Fruit fly (Drosophila melanogaster) whole organism, embryonic: ENCODE results near the gene CG9733.
A peak's percentile ranks its signal among the peaks of the same experiment; 100 is the strongest.

Experiments used
- Atf3 ChIP-seq: fragments of 200-800 bp; sonication (Bioruptor generic); optimal IDR thresholded peaks from 3 replicates; lab custom pipeline; 2016; ENCODE audit warnings: missing biosample characterization, missing genetic modification characterization
- BEAF-32 ChIP-seq: fragments of 200-800 bp; sonication (Bioruptor generic); optimal IDR thresholded peaks from 3 replicates; lab custom pipeline; 2017; ENCODE audit warnings: missing biosample characterization, missing genetic modification characterization, mild to moderate bottlenecking, moderate library complexity, missing genetic modification reagents
- Bgb ChIP-seq: fragments of 200-800 bp; sonication (Bioruptor generic); IDR thresholded peaks from 2 replicates; pipeline ENCODE4 v1.3.6; 2022; ENCODE audit warnings: missing biosample characterization, missing genetic modification characterization; ENCODE audit not compliant: partially characterized antibody
- CG10274 ChIP-seq: fragments of 200-800 bp; sonication (Bioruptor generic); optimal IDR thresholded peaks from 3 replicates; lab custom pipeline; 2017; ENCODE audit warnings: missing biosample characterization, mild to moderate bottlenecking, missing genetic modification characterization
- CG10959 ChIP-seq: fragments of 200-800 bp; sonication (Bioruptor generic); IDR thresholded peaks from 2 replicates; pipeline ENCODE4 v1.3.6; 2022; ENCODE audit warnings: missing biosample characterization, missing genetic modification characterization
- CG12391 ChIP-seq: fragments of 200-800 bp; sonication (Bioruptor generic); optimal IDR thresholded peaks from 3 replicates; lab custom pipeline; 2018; ENCODE audit warnings: missing biosample characterization, mild to moderate bottlenecking, missing genetic modification characterization, moderate library complexity
- CG14050 ChIP-seq: fragments of 200-800 bp; sonication (Bioruptor generic); IDR thresholded peaks from 3 replicates; pipeline ENCODE4 v1.3.6; 2022; ENCODE audit warnings: missing biosample characterization, missing genetic modification characterization
- CG1603 ChIP-seq: fragments of 200-800 bp; sonication (Bioruptor generic); optimal IDR thresholded peaks from 2 replicates; lab custom pipeline; 2019; ENCODE audit warnings: missing biosample characterization, mild to moderate bottlenecking, missing genetic modification characterization, moderate library complexity
- CG18476 ChIP-seq: fragments of 200-800 bp; sonication (Bioruptor generic); optimal IDR thresholded peaks from 2 replicates; lab custom pipeline; 2016; ENCODE audit warnings: missing biosample characterization, mild to moderate bottlenecking, missing genetic modification characterization
- CG18619 ChIP-seq: fragments of 200-800 bp; sonication (Bioruptor generic); optimal IDR thresholded peaks from 3 replicates; lab custom pipeline; 2017; ENCODE audit warnings: missing biosample characterization, mild to moderate bottlenecking, missing genetic modification characterization
- CG2712 ChIP-seq: fragments of 200-800 bp; optimal IDR thresholded peaks from 3 replicates; lab custom pipeline; 2019; ENCODE audit warnings: missing biosample characterization, mild to moderate bottlenecking, missing genetic modification characterization, moderate library complexity
- CG3163 ChIP-seq: fragments of 200-800 bp; sonication (Bioruptor generic); optimal IDR thresholded peaks from 3 replicates; lab custom pipeline; 2016; ENCODE audit warnings: missing biosample characterization, missing genetic modification characterization
- CG3995 ChIP-seq: fragments of 200-800 bp; sonication (Bioruptor generic); optimal IDR thresholded peaks from 3 replicates; lab custom pipeline; 2016; ENCODE audit warnings: missing biosample characterization, missing genetic modification characterization
- CG4854 ChIP-seq: fragments of 200-800 bp; sonication (Bioruptor generic); optimal IDR thresholded peaks from 2 replicates; lab custom pipeline; 2016; ENCODE audit warnings: missing biosample characterization, missing genetic modification characterization, inconsistent platforms
- CG5180 ChIP-seq: fragments of 200-800 bp; sonication (Bioruptor generic); optimal IDR thresholded peaks from 3 replicates; lab custom pipeline; 2017; ENCODE audit warnings: missing biosample characterization, missing genetic modification characterization, mild to moderate bottlenecking, moderate library complexity, missing genetic modification reagents
- CG8388 ChIP-seq: fragments of 200-800 bp; sonication (Bioruptor generic); optimal IDR thresholded peaks from 2 replicates; lab custom pipeline; 2019; ENCODE audit warnings: missing biosample characterization, mild to moderate bottlenecking, missing genetic modification characterization, moderate library complexity
- CHES-1-like ChIP-seq: fragments of 200-800 bp; sonication (Bioruptor generic); optimal IDR thresholded peaks from 2 replicates; lab custom pipeline; 2016; ENCODE audit warnings: missing biosample characterization, missing genetic modification characterization
- Camta ChIP-seq: fragments of 200-800 bp; sonication (Bioruptor generic); optimal IDR thresholded peaks from 2 replicates; lab custom pipeline; 2016; ENCODE audit warnings: missing biosample characterization, missing genetic modification characterization
- CoRest ChIP-seq: fragments of 200-800 bp; sonication (Bioruptor generic); optimal IDR thresholded peaks from 3 replicates; lab custom pipeline; 2018; ENCODE audit warnings: missing biosample characterization, mild to moderate bottlenecking, missing genetic modification characterization, moderate library complexity
- Dad ChIP-seq: fragments of 200-800 bp; sonication (Bioruptor generic); optimal IDR thresholded peaks from 3 replicates; lab custom pipeline; 2016; ENCODE audit warnings: missing biosample characterization, missing genetic modification characterization
- Dek ChIP-seq: fragments of 200-800 bp; sonication (Bioruptor generic); optimal IDR thresholded peaks from 3 replicates; lab custom pipeline; 2019; ENCODE audit warnings: missing biosample characterization, mild to moderate bottlenecking, missing genetic modification characterization, moderate library complexity
- Dip3 ChIP-seq: fragments of 200-800 bp; sonication (Bioruptor generic); optimal IDR thresholded peaks from 3 replicates; lab custom pipeline; 2016; ENCODE audit warnings: missing biosample characterization, missing genetic modification characterization
- ERR ChIP-seq: fragments of 200-800 bp; sonication (Bioruptor generic); optimal IDR thresholded peaks from 2 replicates; lab custom pipeline; 2016; ENCODE audit warnings: missing biosample characterization, missing genetic modification characterization
- Hmx ChIP-seq: fragments of 200-800 bp; sonication (Bioruptor generic); optimal IDR thresholded peaks from 2 replicates; lab custom pipeline; 2016; ENCODE audit warnings: missing biosample characterization, missing genetic modification characterization
- Hr3 ChIP-seq: fragments of 200-800 bp; sonication (Bioruptor generic); optimal IDR thresholded peaks from 3 replicates; lab custom pipeline; 2016; ENCODE audit warnings: missing biosample characterization, missing genetic modification characterization
- Nf-YA ChIP-seq: fragments of 200-800 bp; sonication (Bioruptor generic); IDR thresholded peaks from 2 replicates; pipeline ENCODE4 v1.3.6; 2022; ENCODE audit warnings: missing biosample characterization, missing genetic modification characterization
- NfI ChIP-seq: fragments of 200-800 bp; sonication (Bioruptor generic); optimal IDR thresholded peaks from 3 replicates; lab custom pipeline; 2018; ENCODE audit warnings: missing biosample characterization, mild to moderate bottlenecking, missing genetic modification characterization, moderate library complexity
- Oaz ChIP-seq: fragments of 200-800 bp; sonication (Bioruptor generic); IDR thresholded peaks from 2 replicates; pipeline ENCODE4 v1.3.6; 2022; ENCODE audit warnings: missing biosample characterization, missing genetic modification characterization
- Oli ChIP-seq: fragments of 200-800 bp; sonication (Bioruptor generic); optimal IDR thresholded peaks from 2 replicates; lab custom pipeline; 2018; ENCODE audit warnings: missing biosample characterization, mild to moderate bottlenecking, missing genetic modification characterization, moderate library complexity
- Optix ChIP-seq: fragments of 200-800 bp; sonication (Bioruptor generic); IDR thresholded peaks from 3 replicates; pipeline ENCODE4 v1.3.6; 2022; ENCODE audit warnings: missing biosample characterization, missing genetic modification characterization
- bsh ChIP-seq, 2 experiments: fragments of 200-800 bp; sonication (Bioruptor generic); optimal IDR thresholded peaks; 2 replicates each; lab custom pipeline; 2017 to 2018; ENCODE audit warnings: mild to moderate bottlenecking in 2 of 2, missing biosample characterization in 2 of 2, missing genetic modification characterization in 2 of 2, moderate library complexity in 1 of 2
- cato ChIP-seq: fragments of 200-800 bp; sonication (Bioruptor generic); optimal IDR thresholded peaks from 2 replicates; lab custom pipeline; 2016; ENCODE audit warnings: missing biosample characterization, missing genetic modification characterization, borderline replicate concordance
- corto ChIP-seq: fragments of 200-800 bp; sonication (Bioruptor generic); optimal IDR thresholded peaks from 2 replicates; lab custom pipeline; 2016; ENCODE audit warnings: missing biosample characterization, mild to moderate bottlenecking, missing genetic modification characterization, moderate library complexity
- dpn ChIP-seq, 2 experiments: fragments of 200-800 bp; sonication (Bioruptor generic); optimal IDR thresholded peaks; 3 replicates each; lab custom pipeline; 2016; ENCODE audit warnings: missing biosample characterization in 2 of 2, missing genetic modification characterization in 2 of 2
- dysf ChIP-seq: fragments of 200-800 bp; sonication (Bioruptor generic); IDR thresholded peaks from 3 replicates; pipeline ENCODE4 v1.3.6; 2022; ENCODE audit warnings: missing biosample characterization, missing genetic modification characterization
- eyg ChIP-seq: fragments of 200-800 bp; sonication (Bioruptor generic); optimal IDR thresholded peaks from 3 replicates; lab custom pipeline; 2016; ENCODE audit warnings: missing biosample characterization, missing genetic modification characterization
- lilli ChIP-seq: fragments of 200-800 bp; sonication (Bioruptor generic); optimal IDR thresholded peaks from 3 replicates; lab custom pipeline; 2016; ENCODE audit warnings: missing biosample characterization, missing genetic modification characterization
- maf-S ChIP-seq: fragments of 200-800 bp; sonication (Bioruptor generic); optimal IDR thresholded peaks from 2 replicates; lab custom pipeline; 2016; ENCODE audit warnings: missing biosample characterization, missing genetic modification characterization
- nerfin-1 ChIP-seq: fragments of 200-800 bp; sonication (Bioruptor generic); optimal IDR thresholded peaks from 3 replicates; lab custom pipeline; 2019; ENCODE audit warnings: missing biosample characterization, mild to moderate bottlenecking, missing genetic modification characterization, moderate library complexity
- nerfin-2 ChIP-seq: fragments of 200-800 bp; sonication (Bioruptor generic); IDR thresholded peaks from 2 replicates; pipeline ENCODE4 v1.3.6; 2022; ENCODE audit warnings: missing biosample characterization, missing genetic modification characterization; ENCODE audit not compliant: partially characterized antibody
- onecut ChIP-seq: fragments of 200-800 bp; sonication (Bioruptor generic); IDR thresholded peaks from 2 replicates; pipeline ENCODE4 v1.3.6; 2022; ENCODE audit warnings: missing biosample characterization, missing genetic modification characterization
- otp ChIP-seq: fragments of 200-800 bp; sonication (Bioruptor generic); IDR thresholded peaks from 3 replicates; pipeline ENCODE4, ENCODE4 v1.3.6; 2022; ENCODE audit warnings: missing biosample characterization, missing genetic modification characterization
- psq ChIP-seq: fragments of 200-800 bp; sonication (Bioruptor generic); optimal IDR thresholded peaks from 2 replicates; lab custom pipeline; 2017; ENCODE audit warnings: missing biosample characterization, missing genetic modification characterization
- run ChIP-seq: fragments of 200-800 bp; sonication (Bioruptor generic); optimal IDR thresholded peaks from 3 replicates; lab custom pipeline; 2018; ENCODE audit warnings: missing biosample characterization, mild to moderate bottlenecking, missing genetic modification characterization
- scrt ChIP-seq: fragments of 200-800 bp; sonication (Bioruptor generic); optimal IDR thresholded peaks from 2 replicates; lab custom pipeline; 2018; ENCODE audit warnings: missing biosample characterization, mild to moderate bottlenecking, missing genetic modification characterization, moderate library complexity
- toy ChIP-seq: fragments of 200-800 bp; sonication (Bioruptor generic); IDR thresholded peaks from 2 replicates; pipeline ENCODE4 v1.3.6; 2022; ENCODE audit warnings: missing biosample characterization, missing genetic modification characterization
- yki ChIP-seq: fragments of >200 bp; optimal IDR thresholded peaks from 3 replicates; lab custom pipeline; 2018

The CG9733 gene

dm6 chr3R:30272176-30272857 is 25.8 kb upstream of the CG9733 start (continued):
- TF ChIP-seq nerfin-2 (GFP tag; lab: Robert Waterston, UW): no peak
- no peak for TF ChIP-seq NfI (GFP tag; lab: Kevin White, UChicago)
- TF ChIP-seq otp (GFP tag; lab: Robert Waterston, UW): no peak
- TF ChIP-seq cato (GFP tag; lab: Kevin White, UChicago): no peak
- TF ChIP-seq CG10959: no peak
- TF ChIP-seq CG18476: no peak
- no peak for TF ChIP-seq toy (GFP tag; lab: Robert Waterston, UW)
- no peak for TF ChIP-seq psq (GFP tag; lab: Kevin White, UChicago)
- TF ChIP-seq Bgb (GFP tag; lab: Robert Waterston, UW): no peak
- TF ChIP-seq Camta: no peak
- TF ChIP-seq corto (GFP tag; lab: Kevin White, UChicago): peak; percentile 92
- no peak for TF ChIP-seq CoRest (tag; lab: Kevin White, UChicago)
- no peak for TF ChIP-seq CG10274 (GFP tag; lab: Kevin White, UChicago)
- no peak for TF ChIP-seq CG5180
- no peak for TF ChIP-seq maf-S (GFP tag; lab: Kevin White, UChicago)
- no peak for TF ChIP-seq Optix (GFP tag; lab: Robert Waterston, UW)
- TF ChIP-seq Atf3: no peak
- peak; percentile 6 for TF ChIP-seq CG2712 (tag; lab: Kevin White, UChicago)
- no peak for TF ChIP-seq nerfin-1 (tag; lab: Kevin White, UChicago)
- TF ChIP-seq CG18619 (GFP tag; lab: Kevin White, UChicago): no peak
- TF ChIP-seq CG12391: no peak
- peak; percentile 33 for TF ChIP-seq CG1603
- TF ChIP-seq Hr3 (GFP tag; lab: Kevin White, UChicago): no peak
- no peak for TF ChIP-seq CG14050 (GFP tag; lab: Robert Waterston, UW)
- TF ChIP-seq eyg (GFP tag; lab: Kevin White, UChicago): no peak
- no peak for TF ChIP-seq dysf
- TF ChIP-seq CG3995 (GFP tag; lab: Kevin White, UChicago): no peak
- TF ChIP-seq yki (lab: Kevin White, UChicago): no peak
- no peak for TF ChIP-seq run (tag; lab: Kevin White, UChicago)
- TF ChIP-seq Hmx (GFP tag; lab: Kevin White, UChicago): no peak
- TF ChIP-seq dpn (GFP tag; optimal IDR thresholded peaks at IDR 0.05; lab: Kevin White, UChicago): no peak
- TF ChIP-seq CG8388 (GFP tag; lab: Kevin White, UChicago): no peak
- TF ChIP-seq Nf-YA (GFP tag; lab: Robert Waterston, UW): no peak
- no peak for TF ChIP-seq Oaz (GFP tag; lab: Robert Waterston, UW)
- no peak for TF ChIP-seq Dek (tag; lab: Kevin White, UChicago)
- TF ChIP-seq lilli: no peak
- no peak for TF ChIP-seq BEAF-32 (GFP tag; lab: Kevin White, UChicago)
- no peak for TF ChIP-seq ERR (GFP tag; lab: Kevin White, UChicago)
- no peak for TF ChIP-seq Dip3
- no peak for TF ChIP-seq CG3163 (GFP tag; lab: Kevin White, UChicago)
- TF ChIP-seq CHES-1-like (GFP tag; lab: Kevin White, UChicago): no peak
- no peak for TF ChIP-seq onecut (GFP tag; lab: Robert Waterston, UW)
- peak; percentile 10 to 95 for TF ChIP-seq bsh (GFP tag; optimal IDR thresholded peaks at IDR 0.05; lab: Kevin White, UChicago)
- no peak for TF ChIP-seq scrt
- TF ChIP-seq Dad (GFP tag; lab: Kevin White, UChicago): no peak
- no peak for TF ChIP-seq CG4854 (GFP tag; lab: Kevin White, UChicago)
- TF ChIP-seq Oli (tag; lab: Kevin White, UChicago): no peak
